Worm (Caenorhabditis elegans): ENCODE results near the gene cyp-33C5.

DNA sequence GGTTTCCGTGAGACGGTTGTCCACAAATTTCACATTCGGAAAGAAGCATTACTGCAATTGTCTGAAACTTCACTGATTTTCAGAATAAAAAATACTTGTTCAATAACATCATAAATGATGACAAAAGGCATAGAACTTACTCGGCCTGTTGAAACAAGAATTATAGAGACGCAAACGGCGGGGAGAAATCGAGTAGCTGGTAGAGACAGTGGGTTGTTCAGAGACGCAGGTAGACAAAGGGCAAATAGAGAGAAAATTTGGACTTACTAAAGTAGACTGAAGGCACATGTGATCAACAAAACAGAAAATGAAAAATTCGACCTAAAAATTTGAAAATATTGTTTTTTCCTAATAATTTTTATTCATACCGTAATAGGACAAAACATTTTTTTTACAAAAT is 14.9 kb downstream of the cyp-33C5 start, which contains the start of gene nhr-182:
- no peak for TF ChIP-seq ceh-58 (GFP tag; IDR thresholded peaks at IDR 0.05)
- TF ChIP-seq madf-3 (GFP tag; IDR thresholded peaks at IDR 0.05): no peak
- TF ChIP-seq F10E7.11 (tag; optimal IDR thresholded peaks at IDR 0.05): no peak
- no peak for TF ChIP-seq snpc-3.4 (tag; optimal IDR thresholded peaks at IDR 0.05)
- no peak for TF ChIP-seq unc-130 (GFP tag; optimal IDR thresholded peaks at IDR 0.05)
- no peak for TF ChIP-seq lin-35 (GFP tag; optimal IDR thresholded peaks at IDR 0.05)
- no peak for TF ChIP-seq snpc-1.1 (tag; optimal IDR thresholded peaks at IDR 0.05; ENCODE audit: insufficient read depth)
- TF ChIP-seq ama-1 (optimal IDR thresholded peaks at IDR 0.05): no peak
- no peak for TF ChIP-seq ama-1 (GFP tag; optimal IDR thresholded peaks at IDR 0.05)
- no peak for TF ChIP-seq Y95B8A.8 (GFP tag; IDR thresholded peaks at IDR 0.05)
- no peak for TF ChIP-seq efl-1 (GFP tag; optimal IDR thresholded peaks at IDR 0.05)
- TF ChIP-seq F37B4.10 (GFP tag; IDR thresholded peaks at IDR 0.05): no peak
- TF ChIP-seq tlf-1 (GFP tag; optimal IDR thresholded peaks at IDR 0.05): no peak
- TF ChIP-seq ceh-79 (tag; optimal IDR thresholded peaks at IDR 0.05): no peak
- TF ChIP-seq unc-62 (GFP tag; optimal IDR thresholded peaks at IDR 0.05): no peak

Data from whole organism, young adult.